Fruit fly (Drosophila melanogaster): ENCODE measurements around the gene PolA2.

Gene PolA2

DNA sequence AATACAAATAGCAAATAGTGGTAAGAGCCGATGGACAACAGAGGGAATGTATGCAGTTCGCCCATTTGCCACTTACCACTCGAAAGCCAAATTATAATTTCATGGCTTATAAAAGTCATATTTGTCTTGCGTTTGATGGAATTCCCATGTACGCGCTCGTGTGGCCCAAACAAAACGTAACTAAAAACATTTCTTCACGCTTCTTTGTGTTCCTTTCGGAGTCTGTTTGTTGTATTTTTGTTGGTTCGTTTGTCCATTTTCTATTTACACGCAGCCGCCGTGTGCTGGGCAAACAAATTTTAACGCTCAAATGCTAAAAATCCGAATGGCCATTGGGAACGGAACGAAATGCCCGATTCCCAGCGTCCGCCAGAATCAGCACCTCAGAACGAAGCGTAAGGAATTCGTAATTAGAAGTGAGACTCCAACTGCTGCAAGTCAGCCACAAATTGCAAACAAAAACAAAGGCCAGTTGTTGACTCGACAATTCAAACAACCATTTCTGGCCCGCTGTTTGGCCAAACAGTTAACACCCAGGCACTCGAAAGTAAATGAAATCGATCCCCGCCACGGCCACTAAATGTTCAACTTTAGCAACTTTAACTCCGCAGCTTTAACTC lies 30.1 kb upstream of the PolA2 start (continued):
- TF ChIP-seq Med (GFP tag), result peak; percentile 79
- no peak for TF ChIP-seq Myb (GFP tag; optimal IDR thresholded peaks at IDR 0.05)
- TF ChIP-seq chinmo (GFP tag; IDR thresholded peaks at IDR 0.05; ENCODE audit: partially characterized antibody), result no peak
- TF ChIP-seq CG4328 (GFP tag; optimal IDR thresholded peaks at IDR 0.05), result peak; percentile 57
- peak; percentile 1 for TF ChIP-seq Antp (GFP tag; optimal IDR thresholded peaks at IDR 0.05)
- TF ChIP-seq Oli (tag; optimal IDR thresholded peaks at IDR 0.05), result no peak
- no peak for TF ChIP-seq ssp (GFP tag; IDR thresholded peaks at IDR 0.05)
- no peak for TF ChIP-seq CG10267 (tag; optimal IDR thresholded peaks at IDR 0.05)
- no peak for TF ChIP-seq CG2889 (GFP tag; IDR thresholded peaks at IDR 0.05)
- no peak for TF ChIP-seq pita (GFP tag; optimal IDR thresholded peaks at IDR 0.05)
- TF ChIP-seq eyg (GFP tag; optimal IDR thresholded peaks at IDR 0.05), result no peak
- no peak for TF ChIP-seq gfzf (GFP tag; optimal IDR thresholded peaks at IDR 0.05)
- peak in 1 of 2 experiments; percentile 46 for TF ChIP-seq bsh (GFP tag; optimal IDR thresholded peaks at IDR 0.05)
- TF ChIP-seq sna (GFP tag; IDR thresholded peaks at IDR 0.05; ENCODE audit: partially characterized antibody), result no peak
- peak; percentile 66 for TF ChIP-seq fd102C (GFP tag; optimal IDR thresholded peaks at IDR 0.05)
- peak; percentile 18 for TF ChIP-seq CG14710 (tag; optimal IDR thresholded peaks at IDR 0.05)
- peak; percentile 76 for TF ChIP-seq CG7271 (tag; optimal IDR thresholded peaks at IDR 0.05)
- TF ChIP-seq gro (GFP tag; optimal IDR thresholded peaks at IDR 0.05), result no peak
- TF ChIP-seq vnd (GFP tag; IDR thresholded peaks at IDR 0.05; ENCODE audit: partially characterized antibody), result no peak
- no peak for TF ChIP-seq Xbp1 (GFP tag; optimal IDR thresholded peaks at IDR 0.05)
- TF ChIP-seq grau (tag; optimal IDR thresholded peaks at IDR 0.05), result no peak
- no peak for TF ChIP-seq CTCF (GFP tag; optimal IDR thresholded peaks at IDR 0.05)
- TF ChIP-seq jing (GFP tag; optimal IDR thresholded peaks at IDR 0.05), result no peak
- TF ChIP-seq tll (GFP tag; optimal IDR thresholded peaks at IDR 0.05), result peak in 1 of 2 experiments; percentile 90
- no peak for TF ChIP-seq CG13894 (tag; optimal IDR thresholded peaks at IDR 0.05)
- peak; percentile 37 for TF ChIP-seq CG1602 (GFP tag; optimal IDR thresholded peaks at IDR 0.05)
- TF ChIP-seq twi (tag; optimal IDR thresholded peaks at IDR 0.05), result no peak
- TF ChIP-seq usp (GFP tag; optimal IDR thresholded peaks at IDR 0.05), result no peak
- no peak for TF ChIP-seq exex (tag; optimal IDR thresholded peaks at IDR 0.05)
- TF ChIP-seq CG14014 (GFP tag; IDR thresholded peaks at IDR 0.05), result peak; percentile 27; the same call in 1 of the 2 replicates
- peak; percentile 48 for TF ChIP-seq Side (GFP tag; optimal IDR thresholded peaks at IDR 0.05)
- TF ChIP-seq CG6765 (GFP tag; optimal IDR thresholded peaks at IDR 0.05), result peak; percentile 25
- TF ChIP-seq mam (GFP tag; optimal IDR thresholded peaks at IDR 0.05), result no peak
- TF ChIP-seq D19B (GFP tag; optimal IDR thresholded peaks at IDR 0.05), result no peak
- TF ChIP-seq CG18476 (GFP tag; optimal IDR thresholded peaks at IDR 0.05), result no peak
- TF ChIP-seq CG2875 (GFP tag; optimal IDR thresholded peaks at IDR 0.05), result peak; percentile 66
- TF ChIP-seq CG11085 (GFP tag; IDR thresholded peaks at IDR 0.05), result 0 out of 2 replicates have a peak, but pooled peaks have one; percentile 38
- TF ChIP-seq salm (tag; optimal IDR thresholded peaks at IDR 0.05), result peak; percentile 19
- 0 out of 2 replicates have a peak, but pooled peaks have one; percentile 43 for TF ChIP-seq ranshi (GFP tag; IDR thresholded peaks at IDR 0.05)
- no peak for TF ChIP-seq CG30431 (GFP tag; optimal IDR thresholded peaks at IDR 0.05)
- TF ChIP-seq psq (GFP tag; optimal IDR thresholded peaks at IDR 0.05), result no peak
- TF ChIP-seq Deaf1 (tag; optimal IDR thresholded peaks at IDR 0.05), result no peak
- TF ChIP-seq Sry-β (GFP tag; optimal IDR thresholded peaks at IDR 0.05), result no peak
- TF ChIP-seq pros (GFP tag; optimal IDR thresholded peaks at IDR 0.05), result no peak
- peak; percentile 4 for TF ChIP-seq unpg (GFP tag; optimal IDR thresholded peaks at IDR 0.05)
- TF ChIP-seq CG4617 (GFP tag; optimal IDR thresholded peaks at IDR 0.05; ENCODE audit: borderline replicate concordance), result no peak
- peak; percentile 58 for TF ChIP-seq bab2 (GFP tag; optimal IDR thresholded peaks at IDR 0.05)
- TF ChIP-seq CG10462 (GFP tag; optimal IDR thresholded peaks at IDR 0.05), result peak; percentile 1
- TF ChIP-seq CG33213 (GFP tag; optimal IDR thresholded peaks at IDR 0.05), result peak; percentile 57
- TF ChIP-seq NC2β (GFP tag; optimal IDR thresholded peaks at IDR 0.05), result peak; percentile 59

All from whole organism, embryonic.